Worm (Caenorhabditis elegans): ENCODE data around the gene ceh-99.

DNA sequence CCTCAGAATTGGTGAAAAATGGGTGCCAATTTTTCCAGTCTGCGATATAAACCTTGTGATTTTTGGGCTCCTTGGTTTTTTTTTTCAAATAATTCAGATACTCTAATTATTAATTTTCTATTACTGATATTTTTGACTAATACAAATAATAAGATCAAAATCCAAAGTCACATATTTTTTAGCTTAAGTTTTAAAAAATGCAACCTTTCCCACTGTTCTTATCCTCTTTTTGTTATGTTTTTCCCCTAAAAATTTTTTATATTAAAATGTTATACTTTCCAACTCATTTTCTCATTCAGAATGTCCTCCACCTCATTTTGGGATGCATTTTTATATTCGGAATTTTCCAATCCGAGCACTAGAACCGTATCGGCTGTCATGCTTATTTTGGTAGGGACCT lies 11.2 kb downstream of the ceh-99 start, which contains the start of gene srx-120:
- TF ChIP-seq ceh-82 (tag; optimal IDR thresholded peaks at IDR 0.05) (no peak), zip-2 (tag; optimal IDR thresholded peaks at IDR 0.05) (no peak), nhr-77 (tag; optimal IDR thresholded peaks at IDR 0.05) (no peak), ZK546.5 (tag; optimal IDR thresholded peaks at IDR 0.05) (no peak)
